Worm (Caenorhabditis elegans) whole organism, L3 larva: ENCODE results near the gene srlf-27.

Source experiments
- R02D3.7 ChIP-seq: fragments of 150-350 bp; optimal IDR thresholded peaks from 2 replicates; lab custom pipeline; 2014; ENCODE audit warnings: missing biosample characterization, missing genetic modification characterization
- ZK546.5 ChIP-seq: sonication (generic microtip); optimal IDR thresholded peaks from 2 replicates; lab custom pipeline; 2017; ENCODE audit warnings: missing biosample characterization, missing genetic modification characterization
- aly-2 ChIP-seq: fragments of 150-350 bp; optimal IDR thresholded peaks from 2 replicates; lab custom pipeline; 2014; ENCODE audit warnings: missing biosample characterization, missing genetic modification characterization
- ama-1 ChIP-seq: fragments of 150-350 bp; optimal IDR thresholded peaks from 2 replicates; lab custom pipeline; 2018
- ceh-16 ChIP-seq: sonication (generic microtip); optimal IDR thresholded peaks from 2 replicates; lab custom pipeline; 2017; ENCODE audit warnings: missing biosample characterization, missing genetic modification characterization
- ceh-28 ChIP-seq: fragments of 150-350 bp; optimal IDR thresholded peaks from 2 replicates; lab custom pipeline; 2014; ENCODE audit warnings: missing biosample characterization, missing genetic modification reagents, missing genetic modification characterization
- ceh-82 ChIP-seq: fragments of 150-350 bp; optimal IDR thresholded peaks from 2 replicates; lab custom pipeline; 2014; ENCODE audit warnings: missing biosample characterization, missing genetic modification characterization
- ceh-9 ChIP-seq: sonication (generic microtip); optimal IDR thresholded peaks from 2 replicates; lab custom pipeline; 2018; ENCODE audit warnings: missing biosample characterization, missing genetic modification characterization
- daf-12 ChIP-seq: fragments of 150-350 bp; optimal IDR thresholded peaks from 2 replicates; lab custom pipeline; 2014; ENCODE audit warnings: missing biosample characterization, missing genetic modification reagents, missing genetic modification characterization
- egl-27 ChIP-seq: sonication (generic microtip); optimal IDR thresholded peaks from 4 replicates; lab custom pipeline; 2017; ENCODE audit warnings: missing biosample characterization, missing genetic modification reagents, missing genetic modification characterization
- egl-5 ChIP-seq: fragments of 150-350 bp; optimal IDR thresholded peaks from 2 replicates; lab custom pipeline; 2017; ENCODE audit warnings: missing biosample characterization, missing genetic modification reagents, missing genetic modification characterization, inconsistent platforms
- elt-1 ChIP-seq: fragments of 150-350 bp; optimal IDR thresholded peaks from 2 replicates; lab custom pipeline; 2014; ENCODE audit warnings: missing biosample characterization, missing genetic modification characterization
- elt-2 ChIP-seq: sonication (generic microtip); optimal IDR thresholded peaks from 2 replicates; lab custom pipeline; 2016; ENCODE audit warnings: missing genetic modification reagents, mild to moderate bottlenecking, missing genetic modification characterization, missing compliant biosample characterization
- elt-3 ChIP-seq, 3 experiments: fragments of 150-350 bp in 1 of 3; sonication (generic microtip) in 2 of 3; optimal IDR thresholded peaks; 2 replicates in 2 of 3; 4 replicates in 1 of 3; lab custom pipeline; 2014 to 2017; ENCODE audit warnings: missing biosample characterization in 3 of 3, missing genetic modification characterization in 3 of 3
- eor-1 ChIP-seq, 2 experiments: fragments of 150-350 bp; optimal IDR thresholded peaks; 2 replicates each; lab custom pipeline; 2014 to 2018; ENCODE audit warnings: missing biosample characterization in 2 of 2, missing genetic modification characterization in 2 of 2
- fkh-10 ChIP-seq: sonication (generic microtip); optimal IDR thresholded peaks from 2 replicates; lab custom pipeline; 2017; ENCODE audit warnings: missing biosample characterization, missing genetic modification reagents, missing genetic modification characterization
- fkh-2 ChIP-seq: fragments of 150-350 bp; optimal IDR thresholded peaks from 2 replicates; lab custom pipeline; 2014; ENCODE audit warnings: missing biosample characterization, missing genetic modification reagents, missing genetic modification characterization
- fos-1 ChIP-seq: fragments of 150-350 bp; optimal IDR thresholded peaks from 2 replicates; lab custom pipeline; 2014; ENCODE audit warnings: missing biosample characterization, missing genetic modification characterization
- hmg-11 ChIP-seq: sonication (generic microtip); optimal IDR thresholded peaks from 2 replicates; lab custom pipeline; 2016; ENCODE audit warnings: missing genetic modification characterization, missing compliant biosample characterization
- jun-1 ChIP-seq: fragments of 150-350 bp; optimal IDR thresholded peaks from 2 replicates; lab custom pipeline; 2014; ENCODE audit warnings: missing biosample characterization, missing genetic modification reagents, missing genetic modification characterization
- lin-15B ChIP-seq: fragments of 150-350 bp; optimal IDR thresholded peaks from 2 replicates; lab custom pipeline; 2014; ENCODE audit warnings: missing biosample characterization, missing genetic modification characterization
- lin-39 ChIP-seq: fragments of 150-350 bp; optimal IDR thresholded peaks from 2 replicates; lab custom pipeline; 2018; ENCODE audit warnings: missing biosample characterization, missing genetic modification reagents, missing genetic modification characterization
- lsy-12 ChIP-seq: sonication (generic microtip); optimal IDR thresholded peaks from 2 replicates; lab custom pipeline; 2016; ENCODE audit warnings: mild to moderate bottlenecking, missing genetic modification characterization, missing compliant biosample characterization
- mdl-1 ChIP-seq: fragments of 150-350 bp; optimal IDR thresholded peaks from 2 replicates; lab custom pipeline; 2014; ENCODE audit warnings: missing biosample characterization, missing genetic modification characterization
- mml-1 ChIP-seq: fragments of 150-350 bp; sonication (generic microtip); optimal IDR thresholded peaks from 3 replicates; lab custom pipeline; 2014; ENCODE audit warnings: missing biosample characterization, missing genetic modification characterization
- nfya-1 ChIP-seq: sonication (generic microtip); optimal IDR thresholded peaks from 2 replicates; lab custom pipeline; 2017; ENCODE audit warnings: missing genetic modification characterization, mild to moderate bottlenecking, missing compliant biosample characterization, antibody characterized with exemption, moderate library complexity; ENCODE audit not compliant: insufficient read depth
- nhr-11 ChIP-seq: fragments of 150-350 bp; optimal IDR thresholded peaks from 2 replicates; lab custom pipeline; 2014; ENCODE audit warnings: missing biosample characterization, missing genetic modification characterization
- nhr-12 ChIP-seq: fragments of 150-350 bp; optimal IDR thresholded peaks from 2 replicates; lab custom pipeline; 2014; ENCODE audit warnings: missing biosample characterization, missing genetic modification characterization
- nhr-23 ChIP-seq: fragments of 150-350 bp; optimal IDR thresholded peaks from 2 replicates; lab custom pipeline; 2014; ENCODE audit warnings: missing biosample characterization, missing genetic modification reagents, missing genetic modification characterization
- nhr-237 ChIP-seq: fragments of 150-350 bp; optimal IDR thresholded peaks from 2 replicates; lab custom pipeline; 2014; ENCODE audit warnings: missing biosample characterization, missing genetic modification characterization
- nhr-25 ChIP-seq: sonication (generic microtip); optimal IDR thresholded peaks from 2 replicates; lab custom pipeline; 2017; ENCODE audit warnings: missing biosample characterization, missing genetic modification characterization
- nhr-28 ChIP-seq: fragments of 150-350 bp; optimal IDR thresholded peaks from 2 replicates; lab custom pipeline; 2014; ENCODE audit warnings: missing biosample characterization, missing genetic modification characterization
- nhr-43 ChIP-seq: sonication (generic microtip); optimal IDR thresholded peaks from 2 replicates; lab custom pipeline; 2016; ENCODE audit warnings: mild to moderate bottlenecking, missing genetic modification characterization, missing compliant biosample characterization; ENCODE audit not compliant: poor library complexity, severe bottlenecking
- nhr-67 ChIP-seq: fragments of 150-350 bp; optimal IDR thresholded peaks from 2 replicates; lab custom pipeline; 2014; ENCODE audit warnings: missing biosample characterization, missing genetic modification characterization
- nhr-76 ChIP-seq: fragments of 150-350 bp; sonication (generic microtip); optimal IDR thresholded peaks from 5 replicates; lab custom pipeline; 2014; ENCODE audit warnings: missing biosample characterization, missing genetic modification characterization
- nhr-77 ChIP-seq: fragments of 150-350 bp; optimal IDR thresholded peaks from 2 replicates; lab custom pipeline; 2014; ENCODE audit warnings: missing biosample characterization, missing genetic modification characterization
- pha-4 ChIP-seq: fragments of 150-350 bp; optimal IDR thresholded peaks from 2 replicates; lab custom pipeline; 2014; ENCODE audit warnings: missing biosample characterization, missing genetic modification reagents, missing genetic modification characterization
- pqm-1 ChIP-seq: fragments of 150-350 bp; optimal IDR thresholded peaks from 2 replicates; lab custom pipeline; 2017; ENCODE audit warnings: missing biosample characterization, missing genetic modification characterization, inconsistent platforms
- sea-2 ChIP-seq: fragments of 150-350 bp; sonication (generic microtip); optimal IDR thresholded peaks from 4 replicates; lab custom pipeline; 2014; ENCODE audit warnings: missing biosample characterization, missing genetic modification reagents, missing genetic modification characterization
- skn-1 ChIP-seq: fragments of 150-350 bp; optimal IDR thresholded peaks from 2 replicates; lab custom pipeline; 2014; ENCODE audit warnings: missing biosample characterization, missing genetic modification characterization
- snpc-4 ChIP-seq: fragments of 150-350 bp; optimal IDR thresholded peaks from 2 replicates; lab custom pipeline; 2014; ENCODE audit warnings: missing biosample characterization, missing genetic modification characterization
- tbx-2 ChIP-seq: sonication (generic microtip); optimal IDR thresholded peaks from 2 replicates; lab custom pipeline; 2016; ENCODE audit warnings: mild to moderate bottlenecking, missing genetic modification characterization, missing compliant biosample characterization
- unc-39 ChIP-seq: sonication (generic microtip); optimal IDR thresholded peaks from 4 replicates; lab custom pipeline; 2017; ENCODE audit warnings: missing biosample characterization, missing genetic modification characterization
- unc-62 ChIP-seq: fragments of 150-350 bp; sonication (generic microtip); optimal IDR thresholded peaks from 4 replicates; lab custom pipeline; 2014; ENCODE audit warnings: missing biosample characterization, missing genetic modification reagents, missing genetic modification characterization
- zag-1 ChIP-seq: fragments of 150-350 bp; optimal IDR thresholded peaks from 2 replicates; lab custom pipeline; 2014; ENCODE audit warnings: missing biosample characterization, missing genetic modification characterization
- ztf-11 ChIP-seq: fragments of 150-350 bp; optimal IDR thresholded peaks from 2 replicates; lab custom pipeline; 2014; ENCODE audit warnings: missing biosample characterization, missing genetic modification characterization
- ztf-4 ChIP-seq: fragments of 150-350 bp; optimal IDR thresholded peaks from 2 replicates; lab custom pipeline; 2014; ENCODE audit warnings: missing biosample characterization, missing genetic modification characterization

Gene srlf-27

DNA sequence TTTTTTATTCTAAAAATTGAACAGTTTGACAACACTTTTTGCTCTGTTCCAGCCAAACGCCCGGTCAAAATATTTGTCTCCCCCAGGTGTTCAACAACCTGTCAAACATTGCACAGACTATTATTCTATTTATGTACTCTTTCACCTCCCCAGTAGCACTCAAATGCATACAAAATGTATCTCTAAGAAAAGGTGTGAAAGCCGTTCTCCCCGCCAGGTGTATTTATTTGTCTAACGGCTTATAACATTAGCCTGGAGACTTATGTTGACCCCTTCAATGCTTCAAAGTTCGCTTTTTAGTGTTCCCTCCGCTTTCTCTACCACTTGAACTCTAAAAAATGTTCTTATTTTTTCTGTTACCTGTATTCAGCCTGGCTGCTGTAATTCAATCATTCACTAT is at the start of gene srlf-27:
TSS of gene srlf-27 (plus strand) at position 301 of the 400 bp plus-strand sequence.
- TF ChIP-seq mdl-1 (no peak), zag-1 (tag; lab: Kevin White, UChicago) (no peak), sea-2 (GFP tag; lab: Kevin White, UChicago) (no peak), mml-1 (tag; lab: Kevin White, UChicago) (no peak), ceh-16 (tag; lab: Kevin White, UChicago) (no peak), jun-1 (tag; lab: Kevin White, UChicago) (no peak), R02D3.7 (tag; lab: Kevin White, UChicago) (no peak), elt-3 (tag; optimal IDR thresholded peaks at IDR 0.05; lab: Kevin White, UChicago) (no peak), skn-1 (tag; lab: Kevin White, UChicago) (no peak), egl-27 (no peak), ztf-4 (tag; lab: Kevin White, UChicago) (no peak), fos-1 (no peak), fkh-10 (no peak), nhr-43 (no peak), unc-62 (GFP tag; lab: Kevin White, UChicago) (no peak), aly-2 (tag; lab: Kevin White, UChicago) (no peak), ceh-9 (tag; lab: Kevin White, UChicago) (no peak)

DNA sequence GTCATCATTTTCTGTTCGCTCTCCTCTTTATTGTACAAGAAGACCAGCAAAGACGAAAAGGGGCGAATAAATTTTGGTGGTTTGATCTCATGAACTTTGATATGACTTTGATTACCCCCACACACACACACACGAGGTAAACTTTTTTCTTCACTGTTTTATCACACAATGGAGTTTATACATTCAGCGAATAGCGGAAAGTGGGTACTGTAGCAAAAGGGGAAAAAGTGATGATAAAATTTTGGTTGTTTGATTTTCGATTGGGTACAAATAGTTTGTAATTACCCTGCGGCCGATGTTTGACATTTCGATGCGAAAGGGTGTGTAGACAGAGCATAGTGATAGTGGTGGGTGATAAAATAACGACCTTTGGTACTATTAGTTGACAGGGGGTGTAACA is 43.3 kb upstream of the srlf-27 start:
- TF ChIP-seq egl-5 (tag; lab: Kevin White, UChicago) (no peak), egl-27 (peak; percentile 93), ztf-11 (tag; lab: Kevin White, UChicago) (no peak), snpc-4 (tag; lab: Kevin White, UChicago) (peak; percentile 44), fkh-10 (no peak), ceh-28 (tag; lab: Kevin White, UChicago) (peak; percentile 78), elt-3 (tag; optimal IDR thresholded peaks at IDR 0.05; lab: Kevin White, UChicago) (peak; percentile 54 to 95 (median 88)), mml-1 (tag; lab: Kevin White, UChicago) (no peak), daf-12 (no peak), elt-2 (peak; percentile 100), R02D3.7 (tag; lab: Kevin White, UChicago) (peak; percentile 67), zag-1 (tag; lab: Kevin White, UChicago) (no peak), fkh-2 (tag; lab: Kevin White, UChicago) (no peak), tbx-2 (tag; lab: Kevin White, UChicago) (peak; percentile 58), ZK546.5 (tag; lab: Kevin White, UChicago) (no peak), hmg-11 (tag; lab: Kevin White, UChicago) (no peak), nhr-25 (tag; lab: Kevin White, UChicago) (peak; percentile 93), nhr-11 (tag; lab: Kevin White, UChicago) (no peak), lsy-12 (tag; lab: Kevin White, UChicago) (no peak), skn-1 (tag; lab: Kevin White, UChicago) (peak; percentile 94), fos-1 (peak; percentile 83), mdl-1 (peak; percentile 86), eor-1 (tag; optimal IDR thresholded peaks at IDR 0.05; lab: Kevin White, UChicago) (no peak), pqm-1 (tag; lab: Kevin White, UChicago) (peak; percentile 100), nfya-1 (tag; lab: Kevin White, UChicago) (peak; percentile 95), sea-2 (GFP tag; lab: Kevin White, UChicago) (no peak), unc-39 (tag; lab: Kevin White, UChicago) (no peak), nhr-28 (tag; lab: Kevin White, UChicago) (peak; percentile 84), pha-4 (peak; percentile 96), nhr-23 (peak; percentile 97), aly-2 (tag; lab: Kevin White, UChicago) (no peak), jun-1 (tag; lab: Kevin White, UChicago) (peak; percentile 97), nhr-12 (no peak), nhr-77 (no peak), nhr-237 (no peak), unc-62 (GFP tag; lab: Kevin White, UChicago) (peak; percentile 39), elt-1 (no peak), ama-1 (lab: Kevin White, UChicago) (no peak), ztf-4 (tag; lab: Kevin White, UChicago) (no peak), nhr-76 (tag; lab: Kevin White, UChicago) (peak; percentile 83), nhr-67 (tag; lab: Kevin White, UChicago) (no peak), nhr-43 (peak; percentile 95), lin-39 (tag; lab: Kevin White, UChicago) (no peak), lin-15B (tag; lab: Kevin White, UChicago) (no peak), ceh-82 (tag; lab: Kevin White, UChicago) (no peak), ceh-9 (tag; lab: Kevin White, UChicago) (no peak), ceh-16 (tag; lab: Kevin White, UChicago) (no peak)
